Fruit fly (Drosophila melanogaster): ENCODE results near the gene Ir94h.

Gene Ir94h

dm6 chr3R:23476085-23476484 lies 11.2 kb upstream of the Ir94h start:
- TF ChIP-seq tj (GFP tag; optimal IDR thresholded peaks at IDR 0.05) (no peak), Clk (GFP tag; optimal IDR thresholded peaks at IDR 0.05) (no peak), CG11617 (GFP tag; optimal IDR thresholded peaks at IDR 0.05) (no peak), toe (GFP tag; optimal IDR thresholded peaks at IDR 0.05) (no peak), ovo (GFP tag; optimal IDR thresholded peaks at IDR 0.05) (no peak), bab1 (GFP tag; optimal IDR thresholded peaks at IDR 0.05) (no peak), Crg-1 (GFP tag; optimal IDR thresholded peaks at IDR 0.05) (no peak), CG14711 (tag; optimal IDR thresholded peaks at IDR 0.05) (no peak), CG7101 (tag; optimal IDR thresholded peaks at IDR 0.05) (no peak), CG7045 (GFP tag; optimal IDR thresholded peaks at IDR 0.05) (no peak), Mnt (GFP tag; optimal IDR thresholded peaks at IDR 0.05) (no peak), kay (GFP tag; ENCODE audit: borderline replicate concordance) (no peak), Hr96 (GFP tag; optimal IDR thresholded peaks at IDR 0.05) (no peak), CG5204 (GFP tag; optimal IDR thresholded peaks at IDR 0.05) (no peak), cic (GFP tag; optimal IDR thresholded peaks at IDR 0.05) (no peak), CG1620 (GFP tag; optimal IDR thresholded peaks at IDR 0.05) (no peak)

- TF ChIP-seq pad (GFP tag; optimal IDR thresholded peaks at IDR 0.05) (no peak), CG7045 (GFP tag; optimal IDR thresholded peaks at IDR 0.05) (no peak), Hr96 (GFP tag; optimal IDR thresholded peaks at IDR 0.05) (no peak), CG12768 (GFP tag; optimal IDR thresholded peaks at IDR 0.05) (no peak), Clk (GFP tag; optimal IDR thresholded peaks at IDR 0.05) (no peak)
These were observed 5.9 kb upstream of the Ir94h start, which contains the start of gene Ir94f for dm6 chr3R:23481249-23481915. Ir94f (plus strand) TSS chr3R:23481865.

DNA sequence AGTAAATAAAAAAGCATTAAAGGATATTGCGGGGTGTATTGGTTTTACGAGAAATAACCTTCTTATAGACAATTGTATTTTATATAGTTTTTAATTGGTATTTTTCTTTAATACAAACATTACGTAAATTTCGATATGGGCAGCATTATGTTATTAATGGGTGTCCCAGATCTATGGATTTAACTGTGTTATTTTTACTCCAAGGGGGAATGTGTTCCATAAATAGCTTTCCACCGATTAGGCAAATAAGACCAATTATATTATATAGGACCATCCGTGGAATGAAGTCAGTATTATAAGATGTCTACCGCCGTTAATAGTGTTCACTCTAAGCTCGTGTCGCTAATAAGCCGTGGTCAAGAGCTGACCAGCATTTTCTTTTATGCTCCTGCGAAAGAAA lies 3.7 kb upstream of the Ir94h start, which contains the start of gene Ir94g:
Gene Ir94g, plus strand, starts transcription at position 301 of the 400 bp plus-strand sequence.
- TF ChIP-seq CG14711 (tag; optimal IDR thresholded peaks at IDR 0.05) (no peak), kay (GFP tag; ENCODE audit: borderline replicate concordance) (no peak), CG7101 (tag; optimal IDR thresholded peaks at IDR 0.05) (no peak), cnc (optimal IDR thresholded peaks at IDR 0.05) (no peak), CG7045 (GFP tag; optimal IDR thresholded peaks at IDR 0.05) (no peak), CG11617 (GFP tag; optimal IDR thresholded peaks at IDR 0.05) (no peak), Hr96 (GFP tag; optimal IDR thresholded peaks at IDR 0.05) (no peak), CG12768 (GFP tag; optimal IDR thresholded peaks at IDR 0.05) (no peak), CG1620 (GFP tag; optimal IDR thresholded peaks at IDR 0.05) (no peak), Clk (GFP tag; optimal IDR thresholded peaks at IDR 0.05) (no peak)

DNA sequence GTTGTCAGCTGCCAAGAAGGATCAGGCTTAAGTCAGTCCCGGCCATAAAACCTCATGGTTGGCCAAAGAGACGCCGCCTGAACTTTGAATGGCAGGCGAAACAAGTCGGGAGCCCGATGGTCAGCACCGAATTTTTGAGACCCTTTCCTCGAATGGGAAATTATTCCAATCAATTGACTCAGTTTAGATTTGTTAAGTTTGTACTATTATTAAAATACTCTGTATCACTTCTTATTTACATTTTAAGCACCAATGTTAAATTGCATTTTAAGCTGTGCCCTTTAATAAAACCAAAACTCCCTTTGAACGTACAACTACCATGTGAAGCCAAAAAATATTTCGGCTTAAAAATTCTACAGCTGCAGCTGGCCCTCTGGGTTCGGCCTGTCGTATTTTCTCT lies 558 bp upstream of the Ir94h start:
- TF ChIP-seq Clk (GFP tag; optimal IDR thresholded peaks at IDR 0.05) = no peak
- TF ChIP-seq CG11617 (GFP tag; optimal IDR thresholded peaks at IDR 0.05) = no peak
- TF ChIP-seq kay (GFP tag; ENCODE audit: borderline replicate concordance) = no peak
- TF ChIP-seq CG33017 (tag; optimal IDR thresholded peaks at IDR 0.05) = no peak
- TF ChIP-seq CG7045 (GFP tag; optimal IDR thresholded peaks at IDR 0.05) = no peak
- no peak for TF ChIP-seq Mnt (GFP tag; optimal IDR thresholded peaks at IDR 0.05)
- TF ChIP-seq CG12768 (GFP tag; optimal IDR thresholded peaks at IDR 0.05) = no peak
- no peak for TF ChIP-seq Hr96 (GFP tag; optimal IDR thresholded peaks at IDR 0.05)
- no peak for TF ChIP-seq tj (GFP tag; optimal IDR thresholded peaks at IDR 0.05)
- TF ChIP-seq bab1 (GFP tag; optimal IDR thresholded peaks at IDR 0.05) = no peak
- no peak for TF ChIP-seq CG7101 (tag; optimal IDR thresholded peaks at IDR 0.05)
- no peak for TF ChIP-seq CG1620 (GFP tag; optimal IDR thresholded peaks at IDR 0.05)
- TF ChIP-seq ovo (GFP tag; optimal IDR thresholded peaks at IDR 0.05) = no peak
- no peak for TF ChIP-seq pad (GFP tag; optimal IDR thresholded peaks at IDR 0.05)
- TF ChIP-seq cnc (optimal IDR thresholded peaks at IDR 0.05) = no peak
- no peak for TF ChIP-seq CG5204 (GFP tag; optimal IDR thresholded peaks at IDR 0.05)
- TF ChIP-seq CG14711 (tag; optimal IDR thresholded peaks at IDR 0.05) = no peak
- TF ChIP-seq Crg-1 (GFP tag; optimal IDR thresholded peaks at IDR 0.05) = no peak

dm6 chr3R:23496488-23496887 lies 9.2 kb downstream of the Ir94h start:
- TF ChIP-seq Mnt (GFP tag; optimal IDR thresholded peaks at IDR 0.05) (no peak), CG7101 (tag; optimal IDR thresholded peaks at IDR 0.05) (no peak), ovo (GFP tag; optimal IDR thresholded peaks at IDR 0.05) (no peak), tj (GFP tag; optimal IDR thresholded peaks at IDR 0.05) (no peak), CG11617 (GFP tag; optimal IDR thresholded peaks at IDR 0.05) (no peak), Clk (GFP tag; optimal IDR thresholded peaks at IDR 0.05) (no peak), CG7045 (GFP tag; optimal IDR thresholded peaks at IDR 0.05) (no peak), CG1620 (GFP tag; optimal IDR thresholded peaks at IDR 0.05) (no peak), kay (GFP tag; ENCODE audit: borderline replicate concordance) (no peak), Crg-1 (GFP tag; optimal IDR thresholded peaks at IDR 0.05) (no peak), CG12768 (GFP tag; optimal IDR thresholded peaks at IDR 0.05) (no peak), Hr96 (GFP tag; optimal IDR thresholded peaks at IDR 0.05) (no peak)

DNA sequence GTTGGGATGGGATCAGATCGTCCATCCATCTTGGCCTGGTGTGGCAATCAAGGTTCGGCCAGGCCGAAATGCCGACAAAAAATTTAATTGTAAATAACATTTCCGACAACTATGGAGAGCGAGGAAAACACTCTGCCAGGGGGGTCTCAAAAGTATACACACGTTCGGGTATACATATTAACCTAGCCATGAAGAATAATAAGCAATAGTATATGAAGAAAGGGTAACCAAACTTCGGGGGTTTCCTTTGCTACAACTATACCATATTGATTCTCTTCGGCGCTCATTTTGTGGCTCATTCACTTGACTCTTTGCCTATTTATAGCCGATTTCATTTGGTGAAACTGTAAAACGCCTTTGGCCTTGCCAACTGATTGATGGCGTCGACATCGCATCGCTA lies 9.9 kb downstream of the Ir94h start:
- TF ChIP-seq ovo (GFP tag; optimal IDR thresholded peaks at IDR 0.05) (no peak), bab1 (GFP tag; optimal IDR thresholded peaks at IDR 0.05) (no peak), Crg-1 (GFP tag; optimal IDR thresholded peaks at IDR 0.05) (no peak), CG5204 (GFP tag; optimal IDR thresholded peaks at IDR 0.05) (no peak), tj (GFP tag; optimal IDR thresholded peaks at IDR 0.05) (no peak), CG12768 (GFP tag; optimal IDR thresholded peaks at IDR 0.05) (no peak), kay (GFP tag; ENCODE audit: borderline replicate concordance) (no peak), pad (GFP tag; optimal IDR thresholded peaks at IDR 0.05) (no peak), cnc (optimal IDR thresholded peaks at IDR 0.05) (no peak), Hr96 (GFP tag; optimal IDR thresholded peaks at IDR 0.05) (no peak), toe (GFP tag; optimal IDR thresholded peaks at IDR 0.05) (no peak), CG11617 (GFP tag; optimal IDR thresholded peaks at IDR 0.05) (no peak), CG33017 (tag; optimal IDR thresholded peaks at IDR 0.05) (no peak), CG7045 (GFP tag; optimal IDR thresholded peaks at IDR 0.05) (no peak), cic (GFP tag; optimal IDR thresholded peaks at IDR 0.05) (no peak), CG1620 (GFP tag; optimal IDR thresholded peaks at IDR 0.05) (no peak), Clk (GFP tag; optimal IDR thresholded peaks at IDR 0.05) (no peak), Mnt (GFP tag; optimal IDR thresholded peaks at IDR 0.05) (no peak), CG7101 (tag; optimal IDR thresholded peaks at IDR 0.05) (no peak)
